Fruit fly (Drosophila melanogaster) whole organism, pupa: ENCODE data around the gene Wdr33.
A peak's percentile ranks its signal among the peaks of the same experiment; 100 is the strongest.

Source experiments
- CG10348 ChIP-seq: fragments of 200-800 bp; sonication (Bioruptor generic); IDR thresholded peaks from 2 replicates; pipeline ENCODE4 v1.3.6; 2022; ENCODE audit warnings: missing biosample characterization, missing genetic modification characterization
- CG12605 ChIP-seq: fragments of 200-800 bp; sonication (Bioruptor generic); IDR thresholded peaks from 2 replicates; pipeline ENCODE4 v1.3.6; 2022; ENCODE audit warnings: missing biosample characterization, missing genetic modification characterization
- CG13204 ChIP-seq: fragments of 200-800 bp; sonication (Bioruptor generic); optimal IDR thresholded peaks from 2 replicates; lab custom pipeline; 2018; ENCODE audit warnings: missing biosample characterization, mild to moderate bottlenecking, missing genetic modification characterization, moderate library complexity
- CG14655 ChIP-seq: fragments of 200-800 bp; sonication (Bioruptor generic); optimal IDR thresholded peaks from 3 replicates; lab custom pipeline; 2017; ENCODE audit warnings: mild to moderate bottlenecking, missing biosample characterization, missing genetic modification reagents, missing genetic modification characterization
- CG15710 ChIP-seq: fragments of 200-800 bp; sonication (Bioruptor generic); optimal IDR thresholded peaks from 2 replicates; lab custom pipeline; 2018; ENCODE audit warnings: missing biosample characterization, mild to moderate bottlenecking, missing genetic modification characterization, moderate library complexity
- CG17806 ChIP-seq: fragments of 200-800 bp; sonication (Bioruptor generic); optimal IDR thresholded peaks from 2 replicates; lab custom pipeline; 2018; ENCODE audit warnings: missing biosample characterization, mild to moderate bottlenecking, missing genetic modification characterization, moderate library complexity
- CG32121 ChIP-seq: fragments of 200-800 bp; sonication (Bioruptor generic); IDR thresholded peaks from 2 replicates; pipeline ENCODE4 v1.3.6; 2022; ENCODE audit warnings: missing biosample characterization, missing genetic modification characterization
- CG34367 ChIP-seq: fragments of 200-800 bp; sonication (Bioruptor generic); optimal IDR thresholded peaks from 2 replicates; lab custom pipeline; 2018; ENCODE audit warnings: missing biosample characterization, mild to moderate bottlenecking, missing genetic modification characterization
- CG4496 ChIP-seq: fragments of 200-800 bp; sonication (Bioruptor generic); IDR thresholded peaks from 3 replicates; pipeline ENCODE4 v1.3.6; 2022; ENCODE audit warnings: missing biosample characterization, missing genetic modification characterization
- CG8159 ChIP-seq: fragments of 200-800 bp; sonication (Bioruptor generic); optimal IDR thresholded peaks from 3 replicates; lab custom pipeline; 2018; ENCODE audit warnings: missing biosample characterization, mild to moderate bottlenecking, missing genetic modification characterization, moderate library complexity
- CG8301 ChIP-seq: fragments of 200-800 bp; sonication (Bioruptor generic); optimal IDR thresholded peaks from 2 replicates; lab custom pipeline; 2018; ENCODE audit warnings: missing biosample characterization, mild to moderate bottlenecking, missing genetic modification characterization
- CG9948 ChIP-seq: fragments of 200-800 bp; sonication (Bioruptor generic); optimal IDR thresholded peaks from 2 replicates; lab custom pipeline; 2018; ENCODE audit warnings: missing biosample characterization, mild to moderate bottlenecking, missing genetic modification characterization, moderate library complexity
- D1 ChIP-seq: fragments of 200-800 bp; sonication (Bioruptor generic); optimal IDR thresholded peaks from 2 replicates; lab custom pipeline; 2018; ENCODE audit warnings: missing biosample characterization, mild to moderate bottlenecking, missing genetic modification characterization, moderate library complexity
- EcR ChIP-seq: fragments of 200-800 bp; sonication (Bioruptor generic); optimal IDR thresholded peaks from 3 replicates; lab custom pipeline; 2019; ENCODE audit warnings: missing biosample characterization, missing genetic modification characterization, mild to moderate bottlenecking, moderate library complexity, missing genetic modification reagents
- Ets98B ChIP-seq: fragments of 200-800 bp; sonication (Bioruptor generic); IDR thresholded peaks from 2 replicates; pipeline ENCODE4 v1.3.6; 2022; ENCODE audit warnings: missing biosample characterization, missing genetic modification characterization
- Pif1A ChIP-seq: fragments of 200-800 bp; sonication (Bioruptor generic); optimal IDR thresholded peaks from 3 replicates; lab custom pipeline; 2016; ENCODE audit warnings: missing biosample characterization, missing genetic modification characterization
- Pif1B ChIP-seq: fragments of 200-800 bp; sonication (Bioruptor generic); optimal IDR thresholded peaks from 3 replicates; lab custom pipeline; 2016; ENCODE audit warnings: missing biosample characterization, missing genetic modification characterization
- Snoo ChIP-seq: fragments of 200-800 bp; sonication (Bioruptor generic); optimal IDR thresholded peaks from 3 replicates; lab custom pipeline; 2017; ENCODE audit warnings: missing biosample characterization, mild to moderate bottlenecking, missing genetic modification characterization, inconsistent platforms
- fd96Ca ChIP-seq: fragments of 200-800 bp; sonication (Bioruptor generic); IDR thresholded peaks from 3 replicates; pipeline ENCODE4 v1.3.6; 2022; ENCODE audit warnings: missing biosample characterization, missing genetic modification characterization
- gl ChIP-seq: fragments of 200-800 bp; sonication (Bioruptor generic); optimal IDR thresholded peaks from 2 replicates; lab custom pipeline; 2018; ENCODE audit warnings: missing biosample characterization, mild to moderate bottlenecking, missing genetic modification characterization
- rn ChIP-seq: fragments of 200-800 bp; sonication (Bioruptor generic); IDR thresholded peaks from 2 replicates; pipeline ENCODE4 v1.3.6; 2022; ENCODE audit warnings: missing biosample characterization, missing genetic modification characterization

Gene Wdr33

DNA sequence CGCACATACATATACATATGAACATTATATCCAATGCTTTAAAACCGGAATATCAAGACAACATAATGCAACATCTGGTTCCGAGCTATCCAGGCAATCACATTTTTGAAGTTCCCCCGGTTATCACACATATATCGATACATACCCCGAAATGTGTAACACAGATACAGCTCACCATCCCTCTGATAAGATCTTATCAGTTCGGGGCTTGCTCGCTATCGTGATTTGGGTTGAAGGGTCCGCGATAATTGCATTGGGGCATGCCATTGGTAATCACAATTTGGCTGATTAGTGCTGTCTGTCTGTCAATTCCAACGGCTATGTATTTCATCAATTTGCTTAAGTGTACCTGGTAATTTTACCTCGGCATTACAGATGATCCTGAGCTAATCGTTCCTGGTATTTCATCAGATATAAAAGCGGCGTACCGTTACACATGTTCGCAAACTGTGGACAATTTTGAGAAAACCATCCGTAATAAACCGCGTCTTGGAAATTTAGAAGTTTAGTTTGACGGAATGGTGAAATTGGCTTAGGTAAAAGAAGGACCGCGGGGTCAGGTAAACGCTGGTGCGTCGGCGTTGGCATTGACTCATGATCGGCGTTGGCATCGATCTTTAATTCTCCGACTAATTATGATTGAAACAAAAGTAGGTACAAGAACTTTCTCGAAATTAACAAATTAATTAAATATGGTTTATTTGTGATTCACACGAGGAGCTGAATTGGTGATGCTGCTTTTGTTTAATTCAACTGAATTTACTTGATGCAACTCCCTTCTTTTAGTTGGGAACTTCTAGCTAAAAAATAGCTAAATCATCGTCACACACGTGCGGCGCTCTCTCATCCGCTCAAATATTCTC lies 11.6 kb downstream of the Wdr33 start:
- no peak for TF ChIP-seq fd96Ca

- TF ChIP-seq CG8301 (tag; lab: Kevin White, UChicago) (peak; percentile 21), Snoo (tag; lab: Kevin White, UChicago) (peak; percentile 15), Pif1B (GFP tag; lab: Kevin White, UChicago) (peak; percentile 54), fd96Ca (peak; percentile 46; the same call in 2 of the 3 replicates), gl (peak; percentile 56), CG4496 (GFP tag; lab: Robert Waterston, UW) (peak; percentile 57; the same call in 2 of the 3 replicates), CG12605 (GFP tag; lab: Robert Waterston, UW) (peak; percentile 33; the same call in 1 of the 2 replicates), CG17806 (tag; lab: Kevin White, UChicago) (no peak), Pif1A (no peak), CG15710 (tag; lab: Kevin White, UChicago) (no peak), CG32121 (GFP tag; lab: Robert Waterston, UW) (peak; percentile 68)
These were observed 12.3 kb downstream of the Wdr33 start for dm6 chr3R:5672658-5673217.

DNA sequence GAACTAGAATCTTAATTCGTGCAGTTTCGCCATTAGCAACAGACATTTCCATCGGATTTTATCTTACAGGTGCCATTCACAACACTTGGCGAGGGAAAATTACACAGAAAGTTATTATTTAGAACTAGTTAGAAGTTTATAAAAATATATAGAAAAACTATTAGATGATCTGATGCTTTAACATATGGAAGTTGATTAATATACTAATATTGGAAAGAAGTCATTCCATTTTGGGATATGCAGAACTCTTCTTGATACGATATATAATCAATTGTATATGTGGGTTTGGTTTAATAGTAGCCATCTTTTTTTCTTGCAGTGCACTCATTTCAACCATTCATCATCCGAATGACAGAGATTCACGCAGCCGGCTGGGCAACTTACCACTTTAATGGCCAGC lies 21.8 kb downstream of the Wdr33 start:
- no peak for TF ChIP-seq CG10348
- peak; percentile 54 for TF ChIP-seq CG8301 (tag; lab: Kevin White, UChicago)

- peak; percentile 86 for TF ChIP-seq Ets98B (GFP tag; lab: Robert Waterston, UW)
- TF ChIP-seq Pif1A = no peak
- no peak for TF ChIP-seq gl
- TF ChIP-seq CG9948 (tag; lab: Kevin White, UChicago) = peak; percentile 37
- peak; percentile 85 for TF ChIP-seq CG8301 (tag; lab: Kevin White, UChicago)
- TF ChIP-seq Snoo (tag; lab: Kevin White, UChicago) = no peak
- peak; percentile 40 for TF ChIP-seq CG17806 (tag; lab: Kevin White, UChicago)
- peak; percentile 40; the same call in 1 of the 2 replicates for TF ChIP-seq rn
- TF ChIP-seq CG12605 (GFP tag; lab: Robert Waterston, UW) = peak; percentile 71
- no peak for TF ChIP-seq CG34367 (tag; lab: Kevin White, UChicago)
- TF ChIP-seq CG14655 (GFP tag; lab: Kevin White, UChicago) = peak; percentile 86
- no peak for TF ChIP-seq EcR (GFP tag; lab: Kevin White, UChicago)
- no peak for TF ChIP-seq CG13204 (GFP tag; lab: Kevin White, UChicago)
- TF ChIP-seq fd96Ca = peak; percentile 42; the same call in 1 of the 3 replicates
- no peak for TF ChIP-seq D1 (tag; lab: Kevin White, UChicago)
- TF ChIP-seq CG10348 = no peak
- TF ChIP-seq CG15710 (tag; lab: Kevin White, UChicago) = no peak
- peak; percentile 70 for TF ChIP-seq Pif1B (GFP tag; lab: Kevin White, UChicago)
- peak; percentile 79 for TF ChIP-seq CG32121 (GFP tag; lab: Robert Waterston, UW)
- TF ChIP-seq CG4496 (GFP tag; lab: Robert Waterston, UW) = peak; percentile 84
- no peak for TF ChIP-seq CG8159 (tag; lab: Kevin White, UChicago)
These were observed 22.7 kb downstream of the Wdr33 start for dm6 chr3R:5682921-5683748.

DNA sequence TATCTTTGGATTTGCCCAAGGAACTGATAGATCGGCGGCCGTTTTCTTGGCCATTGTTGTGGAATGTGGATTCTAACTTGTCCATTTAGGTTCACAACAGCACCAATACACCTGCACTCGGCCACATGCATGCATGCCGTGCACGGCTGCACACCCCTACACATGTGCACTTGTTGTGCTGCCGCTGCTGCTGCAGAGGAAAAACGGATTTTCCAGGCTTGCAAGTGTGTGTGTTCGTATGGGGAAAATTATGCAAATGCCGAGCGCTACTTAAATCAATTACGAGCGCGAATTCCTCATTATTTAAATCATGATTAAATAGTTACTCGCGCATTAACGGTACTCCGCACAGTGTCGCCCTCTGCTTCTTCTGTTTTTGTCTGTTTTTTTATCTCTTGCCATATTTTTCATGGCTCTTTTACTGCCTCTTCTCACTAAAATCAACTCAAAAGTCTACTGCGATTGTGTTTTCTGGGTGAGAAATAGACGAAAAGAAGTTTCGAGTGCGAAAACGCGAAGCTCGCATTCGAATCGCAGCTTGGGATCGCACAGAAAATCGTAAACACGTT lies 24.2 kb downstream of the Wdr33 start:
- 0 out of 3 replicates have a peak, but pooled peaks have one; percentile 9 for TF ChIP-seq CG4496 (GFP tag; lab: Robert Waterston, UW)
- no peak for TF ChIP-seq D1 (tag; lab: Kevin White, UChicago)
- TF ChIP-seq CG17806 (tag; lab: Kevin White, UChicago) = no peak
